Fruit fly (Drosophila melanogaster) whole organism, embryonic: ENCODE results near the gene CG6294.

Experiments used
- Aef1 ChIP-seq: fragments of 200-800 bp; sonication (Bioruptor generic); IDR thresholded peaks from 3 replicates; pipeline ENCODE4 v1.3.6; 2022; ENCODE audit warnings: missing biosample characterization, missing genetic modification characterization
- CG11723 ChIP-seq: fragments of 200-800 bp; sonication (Bioruptor generic); optimal IDR thresholded peaks from 2 replicates; lab custom pipeline; 2017; ENCODE audit warnings: missing biosample characterization, mild to moderate bottlenecking, missing genetic modification characterization
- CG13296 ChIP-seq: fragments of 200-800 bp; sonication (Bioruptor generic); optimal IDR thresholded peaks from 3 replicates; lab custom pipeline; 2018; ENCODE audit warnings: missing biosample characterization, mild to moderate bottlenecking, missing genetic modification characterization
- CG15073 ChIP-seq: fragments of 200-800 bp; sonication (Bioruptor generic); optimal IDR thresholded peaks from 2 replicates; lab custom pipeline; 2016; ENCODE audit warnings: missing biosample characterization, missing genetic modification characterization
- CG15479 ChIP-seq: fragments of 200-800 bp; sonication (Bioruptor generic); optimal IDR thresholded peaks from 3 replicates; lab custom pipeline; 2019; ENCODE audit warnings: missing biosample characterization, mild to moderate bottlenecking, missing genetic modification characterization, moderate library complexity
- CG17568 ChIP-seq: fragments of 200-800 bp; sonication (Bioruptor generic); optimal IDR thresholded peaks from 2 replicates; lab custom pipeline; 2018; ENCODE audit warnings: missing biosample characterization, mild to moderate bottlenecking, missing genetic modification characterization, moderate library complexity
- CG17802 ChIP-seq: fragments of 200-800 bp; sonication (Bioruptor generic); optimal IDR thresholded peaks from 2 replicates; lab custom pipeline; 2018; ENCODE audit warnings: missing biosample characterization, mild to moderate bottlenecking, missing genetic modification characterization, moderate library complexity
- CG2116 ChIP-seq: fragments of 200-800 bp; sonication (Bioruptor generic); optimal IDR thresholded peaks from 3 replicates; lab custom pipeline; 2018; ENCODE audit warnings: missing biosample characterization, mild to moderate bottlenecking, missing genetic modification characterization
- CG2120 ChIP-seq: fragments of 200-800 bp; sonication (Bioruptor generic); optimal IDR thresholded peaks from 3 replicates; lab custom pipeline; 2016; ENCODE audit warnings: missing biosample characterization, missing genetic modification characterization
- CG6654 ChIP-seq: fragments of 200-800 bp; sonication (Bioruptor generic); optimal IDR thresholded peaks from 2 replicates; lab custom pipeline; 2017; ENCODE audit warnings: missing biosample characterization, mild to moderate bottlenecking, missing genetic modification characterization
- CG6765 ChIP-seq: fragments of 200-800 bp; sonication (Bioruptor generic); optimal IDR thresholded peaks from 3 replicates; lab custom pipeline; 2017; ENCODE audit warnings: missing biosample characterization, mild to moderate bottlenecking, missing genetic modification characterization
- CG9932 ChIP-seq: fragments of 200-800 bp; sonication (Bioruptor generic); IDR thresholded peaks from 2 replicates; pipeline ENCODE4 v1.3.6; 2022; ENCODE audit warnings: missing biosample characterization, missing genetic modification characterization
- Chrac-16 ChIP-seq: fragments of 200-800 bp; sonication (Bioruptor generic); optimal IDR thresholded peaks from 3 replicates; lab custom pipeline; 2016; ENCODE audit warnings: missing biosample characterization, missing genetic modification characterization
- Dip2 ChIP-seq: fragments of 200-800 bp; sonication (Bioruptor generic); IDR thresholded peaks from 2 replicates; pipeline ENCODE4 v1.3.6; 2022; ENCODE audit warnings: missing biosample characterization, missing genetic modification characterization
- Fer2 ChIP-seq: fragments of 200-800 bp; sonication (Bioruptor generic); optimal IDR thresholded peaks from 2 replicates; lab custom pipeline; 2018; ENCODE audit warnings: missing biosample characterization, mild to moderate bottlenecking, missing genetic modification characterization, moderate library complexity
- Hmr ChIP-seq: fragments of 200-800 bp; sonication (Bioruptor generic); optimal IDR thresholded peaks from 3 replicates; lab custom pipeline; 2017; ENCODE audit warnings: mild to moderate bottlenecking, missing biosample characterization, missing genetic modification reagents, missing genetic modification characterization
- Hr3 ChIP-seq: fragments of 200-800 bp; sonication (Bioruptor generic); optimal IDR thresholded peaks from 3 replicates; lab custom pipeline; 2016; ENCODE audit warnings: missing biosample characterization, missing genetic modification characterization
- Kr ChIP-seq: fragments of 200-800 bp; sonication (Bioruptor generic); optimal IDR thresholded peaks from 2 replicates; lab custom pipeline; 2017; ENCODE audit warnings: missing biosample characterization, mild to moderate bottlenecking, missing genetic modification characterization
- MESR4 ChIP-seq: fragments of 200-800 bp; sonication (Bioruptor generic); optimal IDR thresholded peaks from 2 replicates; lab custom pipeline; 2018; ENCODE audit warnings: missing biosample characterization, mild to moderate bottlenecking, missing genetic modification characterization, moderate library complexity
- Nf-YB ChIP-seq: fragments of 200-800 bp; sonication (Bioruptor generic); optimal IDR thresholded peaks from 3 replicates; lab custom pipeline; 2019; ENCODE audit warnings: missing biosample characterization, mild to moderate bottlenecking, missing genetic modification characterization, moderate library complexity
- NfI ChIP-seq: fragments of 200-800 bp; sonication (Bioruptor generic); optimal IDR thresholded peaks from 3 replicates; lab custom pipeline; 2018; ENCODE audit warnings: missing biosample characterization, mild to moderate bottlenecking, missing genetic modification characterization, moderate library complexity
- Opbp ChIP-seq: fragments of 200-800 bp; sonication (Bioruptor generic); IDR thresholded peaks from 3 replicates; pipeline ENCODE4 v1.3.6; 2022; ENCODE audit warnings: missing biosample characterization, missing genetic modification characterization; ENCODE audit not compliant: partially characterized antibody
- Spps ChIP-seq: fragments of 200-800 bp; sonication (Bioruptor generic); optimal IDR thresholded peaks from 2 replicates; lab custom pipeline; 2018; ENCODE audit warnings: missing biosample characterization, mild to moderate bottlenecking, missing genetic modification characterization
- Trl ChIP-seq, 3 experiments: fragments of >200 bp in 2 of 3; fragments of 200-800 bp in 1 of 3; sonication (Bioruptor generic) in 1 of 3; optimal IDR thresholded peaks; 2 replicates in 1 of 3; 3 replicates in 2 of 3; lab custom pipeline; 2016 to 2017; ENCODE audit warnings: missing biosample characterization in 1 of 3, missing genetic modification characterization in 1 of 3
- Xbp1 ChIP-seq: fragments of 200-800 bp; sonication (Bioruptor generic); optimal IDR thresholded peaks from 3 replicates; lab custom pipeline; 2016; ENCODE audit warnings: missing biosample characterization, mild to moderate bottlenecking, missing genetic modification characterization
- abd-A ChIP-seq: fragments of 200-800 bp; sonication (Bioruptor generic); optimal IDR thresholded peaks from 3 replicates; lab custom pipeline; 2019; ENCODE audit warnings: missing biosample characterization, mild to moderate bottlenecking, missing genetic modification characterization, moderate library complexity
- ash1 ChIP-seq: fragments of 200-800 bp; sonication (Bioruptor generic); optimal IDR thresholded peaks from 2 replicates; lab custom pipeline; 2018; ENCODE audit warnings: missing biosample characterization, mild to moderate bottlenecking, missing genetic modification characterization
- bbx ChIP-seq: fragments of 200-800 bp; sonication (Bioruptor generic); IDR thresholded peaks from 2 replicates; pipeline ENCODE4 v1.3.6; 2022; ENCODE audit warnings: missing biosample characterization, missing genetic modification characterization; ENCODE audit not compliant: partially characterized antibody
- br ChIP-seq: fragments of >200 bp; optimal IDR thresholded peaks from 2 replicates; lab custom pipeline; 2017
- chif ChIP-seq, 2 experiments: fragments of 200-800 bp; sonication (Bioruptor generic); optimal IDR thresholded peaks; 3 replicates each; lab custom pipeline; 2016; ENCODE audit warnings: missing biosample characterization in 2 of 2, missing genetic modification characterization in 2 of 2
- ci ChIP-seq: fragments of 200-800 bp; sonication (Bioruptor generic); IDR thresholded peaks from 3 replicates; pipeline ENCODE4 v1.3.6; 2022; ENCODE audit warnings: missing biosample characterization, missing genetic modification characterization
- cwo ChIP-seq: fragments of 200-800 bp; sonication (Bioruptor generic); optimal IDR thresholded peaks from 3 replicates; lab custom pipeline; 2017; ENCODE audit warnings: missing biosample characterization, missing genetic modification characterization, mild to moderate bottlenecking, moderate library complexity, missing genetic modification reagents
- dimm ChIP-seq: fragments of 200-800 bp; sonication (Bioruptor generic); IDR thresholded peaks from 2 replicates; pipeline ENCODE4 v1.3.6; 2022; ENCODE audit warnings: missing biosample characterization, missing genetic modification characterization
- ems ChIP-seq: fragments of 200-800 bp; sonication (Bioruptor generic); optimal IDR thresholded peaks from 3 replicates; lab custom pipeline; 2016; ENCODE audit warnings: missing biosample characterization, missing genetic modification characterization
- gcm2 ChIP-seq: fragments of 200-800 bp; sonication (Bioruptor generic); optimal IDR thresholded peaks from 2 replicates; lab custom pipeline; 2016; ENCODE audit warnings: missing biosample characterization, missing genetic modification characterization
- hkb ChIP-seq, 2 experiments: fragments of 200-800 bp in 1 of 2; fragments of >200 bp in 1 of 2; sonication (Bioruptor generic) in 1 of 2; IDR thresholded peaks in 1 of 2; optimal IDR thresholded peaks in 1 of 2; 2 replicates each; pipeline versions ENCODE4 v1.3.6 to Lab custom; 2017 to 2022; ENCODE audit warnings: missing biosample characterization in 1 of 2, missing genetic modification characterization in 1 of 2
- lola ChIP-seq, 3 experiments: fragments of >200 bp in 2 of 3; fragments of 200-800 bp in 1 of 3; sonication (Bioruptor generic) in 1 of 3; optimal IDR thresholded peaks; 2 replicates each; lab custom pipeline; 2017 to 2019; ENCODE audit warnings: missing biosample characterization in 3 of 3, missing genetic modification characterization in 3 of 3, mild to moderate bottlenecking in 1 of 3, moderate library complexity in 1 of 3
- lov ChIP-seq, 2 experiments: fragments of 200-800 bp in 1 of 2; fragments of >200 bp in 1 of 2; sonication (Bioruptor generic) in 1 of 2; IDR thresholded peaks in 1 of 2; optimal IDR thresholded peaks in 1 of 2; 2 replicates in 1 of 2; 3 replicates in 1 of 2; pipeline versions ENCODE4 v1.3.6 to Lab custom; 2017 to 2022; ENCODE audit warnings: missing biosample characterization in 1 of 2, missing genetic modification characterization in 1 of 2
- nom ChIP-seq: fragments of 200-800 bp; sonication (Bioruptor generic); optimal IDR thresholded peaks from 2 replicates; lab custom pipeline; 2017; ENCODE audit warnings: missing biosample characterization, missing genetic modification characterization, mild to moderate bottlenecking, moderate library complexity, missing genetic modification reagents
- pan ChIP-seq, 4 experiments: fragments of >200 bp in 3 of 4; fragments of 200-800 bp in 1 of 4; sonication (Bioruptor generic) in 1 of 4; optimal IDR thresholded peaks in 3 of 4; IDR thresholded peaks in 1 of 4; 2 replicates each; pipeline versions ENCODE4 v1.3.6 to Lab custom; 2017 to 2022; ENCODE audit warnings: missing biosample characterization in 2 of 4, missing genetic modification characterization in 2 of 4, mixed read lengths in 1 of 4
- repo ChIP-seq: fragments of 200-800 bp; sonication (Bioruptor generic); optimal IDR thresholded peaks from 2 replicates; lab custom pipeline; 2016; ENCODE audit warnings: missing biosample characterization, missing genetic modification characterization
- sens-2 ChIP-seq: fragments of 200-800 bp; sonication (Bioruptor generic); IDR thresholded peaks from 2 replicates; pipeline ENCODE4 v1.3.6; 2022; ENCODE audit warnings: missing biosample characterization, missing genetic modification characterization
- sob ChIP-seq: fragments of 200-800 bp; sonication (Bioruptor generic); IDR thresholded peaks from 2 replicates; pipeline ENCODE4 v1.3.6; 2022; ENCODE audit warnings: missing biosample characterization, missing genetic modification characterization
- tll ChIP-seq, 2 experiments: fragments of 200-800 bp in 1 of 2; fragments of >200 bp in 1 of 2; sonication (Bioruptor generic) in 1 of 2; optimal IDR thresholded peaks; 2 replicates each; lab custom pipeline; 2017 to 2019; ENCODE audit warnings: missing biosample characterization in 2 of 2, missing genetic modification characterization in 2 of 2, mild to moderate bottlenecking in 1 of 2, moderate library complexity in 1 of 2
- unc-4 ChIP-seq: fragments of 200-800 bp; sonication (Bioruptor generic); IDR thresholded peaks from 2 replicates; pipeline ENCODE4 v1.3.6; 2022; ENCODE audit warnings: missing biosample characterization, missing genetic modification characterization; ENCODE audit not compliant: partially characterized antibody
- wek ChIP-seq: fragments of 200-800 bp; sonication (Bioruptor generic); optimal IDR thresholded peaks from 3 replicates; lab custom pipeline; 2018; ENCODE audit warnings: missing biosample characterization, mild to moderate bottlenecking, missing genetic modification characterization, moderate library complexity
- zen2 ChIP-seq: fragments of 200-800 bp; sonication (Bioruptor generic); IDR thresholded peaks from 3 replicates; pipeline ENCODE4 v1.3.6; 2022; ENCODE audit warnings: missing biosample characterization, missing genetic modification characterization; ENCODE audit not compliant: partially characterized antibody
- zfh2 ChIP-seq: fragments of 200-800 bp; sonication (Bioruptor generic); optimal IDR thresholded peaks from 2 replicates; lab custom pipeline; 2016; ENCODE audit warnings: missing biosample characterization, missing genetic modification characterization

The CG6294 gene

dm6 chrX:15462436-15462857 is at the start of gene CG6294, which contains the start of the genes shtd and CG6299 (continued):
- peak; percentile 38 for TF ChIP-seq CG15479 (GFP tag; lab: Kevin White, UChicago)
- peak; percentile 92 for TF ChIP-seq zen2 (GFP tag; lab: Robert Waterston, UW)
- TF ChIP-seq CG2116 (GFP tag; lab: Kevin White, UChicago), result peak; percentile 82
- no peak for TF ChIP-seq zfh2 (GFP tag; lab: Kevin White, UChicago)
- peak; percentile 24 for TF ChIP-seq CG2120
- no peak for TF ChIP-seq lov (optimal IDR thresholded peaks at IDR 0.05; lab: Kevin White, UChicago)
- no peak for TF ChIP-seq lov (GFP tag; IDR thresholded peaks at IDR 0.05; lab: Robert Waterston, UW)
- TF ChIP-seq Hmr (GFP tag; lab: Kevin White, UChicago), result no peak
- TF ChIP-seq sob, result peak; percentile 31; the same call in 1 of the 2 replicates
- no peak for TF ChIP-seq CG17802
- TF ChIP-seq NfI (GFP tag; lab: Kevin White, UChicago), result no peak
- no peak for TF ChIP-seq tll (GFP tag; optimal IDR thresholded peaks at IDR 0.05; lab: Kevin White, UChicago)
- TF ChIP-seq wek (GFP tag; lab: Kevin White, UChicago), result no peak
- peak; percentile 33; the same call in 1 of the 2 replicates for TF ChIP-seq CG9932 (GFP tag; lab: Robert Waterston, UW)
- TF ChIP-seq chif (GFP tag; optimal IDR thresholded peaks at IDR 0.05; lab: Kevin White, UChicago), result no peak
- TF ChIP-seq Dip2 (GFP tag; lab: Robert Waterston, UW), result no peak
- peak; percentile 44 for TF ChIP-seq MESR4 (GFP tag; lab: Kevin White, UChicago)
- peak; percentile 13 for TF ChIP-seq ems
- TF ChIP-seq sens-2 (GFP tag; lab: Robert Waterston, UW), result no peak
- TF ChIP-seq Chrac-16 (GFP tag; lab: Kevin White, UChicago), result no peak
- no peak for TF ChIP-seq CG15073 (GFP tag; lab: Kevin White, UChicago)
- no peak for TF ChIP-seq ci (GFP tag; lab: Robert Waterston, UW)
- TF ChIP-seq Aef1 (GFP tag; lab: Robert Waterston, UW), result no peak
- TF ChIP-seq CG13296 (GFP tag; lab: Kevin White, UChicago), result no peak
- no peak for TF ChIP-seq cwo (GFP tag; lab: Kevin White, UChicago)
- peak; percentile 88 for TF ChIP-seq Opbp (GFP tag; lab: Robert Waterston, UW)
- TF ChIP-seq hkb (optimal IDR thresholded peaks at IDR 0.05; lab: Kevin White, UChicago), result no peak
- TF ChIP-seq hkb (GFP tag; IDR thresholded peaks at IDR 0.05; lab: Robert Waterston, UW), result no peak
- no peak for TF ChIP-seq CG17568 (GFP tag; lab: Kevin White, UChicago)
- TF ChIP-seq ash1 (GFP tag; lab: Kevin White, UChicago), result no peak
- TF ChIP-seq Nf-YB (GFP tag; lab: Kevin White, UChicago), result no peak
- no peak for TF ChIP-seq gcm2 (GFP tag; lab: Kevin White, UChicago)
- no peak for TF ChIP-seq lola (GFP tag; optimal IDR thresholded peaks at IDR 0.05; lab: Kevin White, UChicago)
- no peak for TF ChIP-seq CG11723 (GFP tag; lab: Kevin White, UChicago)
- TF ChIP-seq CG6765 (GFP tag; lab: Kevin White, UChicago), result no peak
- TF ChIP-seq Hr3, result no peak
- no peak for TF ChIP-seq Fer2 (tag; lab: Kevin White, UChicago)
- no peak for TF ChIP-seq nom (GFP tag; lab: Kevin White, UChicago)
- no peak for TF ChIP-seq Spps (tag; lab: Kevin White, UChicago)
- peak; percentile 86 for TF ChIP-seq unc-4 (GFP tag; lab: Robert Waterston, UW)
- TF ChIP-seq Trl (optimal IDR thresholded peaks at IDR 0.05; lab: Kevin White, UChicago), result no peak
- TF ChIP-seq Trl (GFP tag; optimal IDR thresholded peaks at IDR 0.05; lab: Kevin White, UChicago), result no peak
- TF ChIP-seq br (lab: Kevin White, UChicago), result no peak
- TF ChIP-seq repo (GFP tag; lab: Kevin White, UChicago), result no peak
- TF ChIP-seq pan (optimal IDR thresholded peaks at IDR 0.05; lab: Kevin White, UChicago), result no peak
- no peak for TF ChIP-seq pan (GFP tag; optimal IDR thresholded peaks at IDR 0.05 in 1 of 2, IDR thresholded peaks at IDR 0.05 in 1 of 2)
- peak; percentile 32 for TF ChIP-seq Xbp1 (GFP tag; lab: Kevin White, UChicago)
- no peak for TF ChIP-seq Kr (GFP tag; lab: Kevin White, UChicago)
- TF ChIP-seq abd-A (tag; lab: Kevin White, UChicago), result no peak
- TF ChIP-seq CG6654 (GFP tag; lab: Kevin White, UChicago), result no peak
- no peak for TF ChIP-seq dimm
- peak; percentile 93 for TF ChIP-seq bbx
